Worm (Caenorhabditis elegans): ENCODE measurements around the gene D2045.9.

The D2045.9 gene

ce11 chrIII:10505182-10505581 lies 30.1 kb downstream of the D2045.9 start, which contains the start of the genes taf-11.3 and urm-1 (continued):
- TF ChIP-seq T20F7.1 (GFP tag; optimal IDR thresholded peaks at IDR 0.05) (no peak), zfp-2 (tag; optimal IDR thresholded peaks at IDR 0.05) (no peak), gei-8 (GFP tag; optimal IDR thresholded peaks at IDR 0.05) (no peak), lin-29 (GFP tag; IDR thresholded peaks at IDR 0.05) (no peak), egl-43 (GFP tag; IDR thresholded peaks at IDR 0.05) (no peak), aly-2 (tag; optimal IDR thresholded peaks at IDR 0.05) (no peak), Y75B8A.6 (GFP tag; IDR thresholded peaks at IDR 0.05) (no peak), nhr-77 (tag; optimal IDR thresholded peaks at IDR 0.05) (peak; percentile 70), hlh-11 (tag; optimal IDR thresholded peaks at IDR 0.05) (peak; percentile 38), ceh-28 (tag; optimal IDR thresholded peaks at IDR 0.05) (no peak), nhr-6 (tag; optimal IDR thresholded peaks at IDR 0.05) (no peak), hif-1 (tag; optimal IDR thresholded peaks at IDR 0.05) (peak in 1 of 2 experiments; percentile 24), F49E8.2 (tag; optimal IDR thresholded peaks at IDR 0.05; ENCODE audit: borderline replicate concordance) (no peak), ceh-32 (tag; optimal IDR thresholded peaks at IDR 0.05; ENCODE audit: poor library complexity) (no peak), sdz-12 (GFP tag; optimal IDR thresholded peaks at IDR 0.05) (no peak), aha-1 (tag) (peak; percentile 50), dmd-9 (GFP tag; IDR thresholded peaks at IDR 0.05) (no peak), pqm-1 (tag; optimal IDR thresholded peaks at IDR 0.05) (no peak), nhr-76 (tag; optimal IDR thresholded peaks at IDR 0.05) (no peak)

ce11 chrIII:10505943-10506698 lies 31.1 kb downstream of the D2045.9 start:
- TF ChIP-seq F49E8.2 (tag; optimal IDR thresholded peaks at IDR 0.05; ENCODE audit: borderline replicate concordance) (peak; percentile 54), daf-19 (GFP tag; conservative IDR thresholded peaks at IDR 0.05) (0 out of 2 replicates have a peak, but pooled peaks have one; percentile 7), arid-1 (GFP tag; conservative IDR thresholded peaks at IDR 0.05) (0 out of 2 replicates have a peak, but pooled peaks have one; percentile 28), mes-2 (tag; optimal IDR thresholded peaks at IDR 0.05; ENCODE audit: poor library complexity, severe bottlenecking) (peak; percentile 13), dmd-6 (GFP tag; IDR thresholded peaks at IDR 0.05) (no peak), lin-38 (GFP tag; IDR thresholded peaks at IDR 0.05) (peak; percentile 79), egl-43 (GFP tag; IDR thresholded peaks at IDR 0.05) (peak; percentile 20; the same call in 1 of the 2 replicates), gei-8 (GFP tag; optimal IDR thresholded peaks at IDR 0.05) (peak; percentile 26), duxl-1 (tag; optimal IDR thresholded peaks at IDR 0.05; ENCODE audit: poor library complexity) (no peak), Y5F2A.4 (GFP tag; optimal IDR thresholded peaks at IDR 0.05) (peak; percentile 1), daf-16 (GFP tag; optimal IDR thresholded peaks at IDR 0.05) (no peak), daf-16 (tag; optimal IDR thresholded peaks at IDR 0.05) (no peak), set-16 (GFP tag; IDR thresholded peaks at IDR 0.05) (peak; percentile 33; the same call in 1 of the 2 replicates), ama-1 (optimal IDR thresholded peaks at IDR 0.05) (peak; percentile 56), snpc-1.2 (GFP tag; IDR thresholded peaks at IDR 0.05) (peak; percentile 57), ctbp-1 (GFP tag; IDR thresholded peaks at IDR 0.05) (0 out of 2 replicates have a peak, but pooled peaks have one; percentile 28), unc-130 (GFP tag; optimal IDR thresholded peaks at IDR 0.05) (peak; percentile 83)

DNA sequence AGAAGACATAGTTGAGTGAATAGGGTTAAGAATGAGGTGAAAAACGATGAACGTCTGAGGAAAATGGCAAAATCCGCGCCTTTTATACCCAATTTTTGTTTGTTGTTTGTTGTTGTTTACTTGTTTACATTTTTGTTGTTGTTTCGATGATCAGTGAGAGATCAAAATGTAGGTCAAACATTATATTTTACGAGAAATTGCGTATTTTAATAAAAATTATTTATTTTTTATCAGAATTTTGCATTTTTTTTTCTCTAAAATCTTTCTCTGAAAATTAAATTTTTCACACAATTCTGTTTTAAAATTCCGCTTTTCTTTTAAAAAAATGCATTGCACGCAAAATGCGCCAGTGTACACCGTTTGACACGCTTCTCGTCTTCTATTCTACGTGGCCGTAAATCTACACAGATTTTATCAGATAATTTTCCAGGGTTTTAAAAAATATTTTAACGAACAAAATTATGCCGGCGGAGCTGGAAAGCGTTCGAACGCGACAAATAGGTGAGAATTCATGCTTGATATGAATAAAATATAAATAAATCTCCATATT lies 31.7 kb downstream of the D2045.9 start, which contains the start of the genes sip-1 and sly-1:
sip-1 (minus strand) TSS at position 103 of the 550 bp plus-strand sequence.
sly-1 (plus strand) TSS at position 360 of the 550 bp plus-strand sequence.
- no peak for TF ChIP-seq dmd-8 (GFP tag; IDR thresholded peaks at IDR 0.05)
- no peak for TF ChIP-seq madf-9 (GFP tag; conservative IDR thresholded peaks at IDR 0.05)
- TF ChIP-seq dmd-6 (GFP tag; IDR thresholded peaks at IDR 0.05), result peak; percentile 27; the same call in 1 of the 2 replicates
- no peak for TF ChIP-seq lir-3 (tag; optimal IDR thresholded peaks at IDR 0.05)
- TF ChIP-seq daf-12 (tag; optimal IDR thresholded peaks at IDR 0.05), result no peak
- no peak for TF ChIP-seq nhr-76 (tag; optimal IDR thresholded peaks at IDR 0.05)
- no peak for TF ChIP-seq mdt-29 (GFP tag; IDR thresholded peaks at IDR 0.05)
- no peak for TF ChIP-seq gei-8 (GFP tag; optimal IDR thresholded peaks at IDR 0.05)
- TF ChIP-seq nhr-102 (tag; optimal IDR thresholded peaks at IDR 0.05), result peak; percentile 70
- no peak for TF ChIP-seq T26A8.4 (GFP tag; IDR thresholded peaks at IDR 0.05)
- no peak for TF ChIP-seq F26F4.8 (GFP tag; conservative IDR thresholded peaks at IDR 0.05)
- TF ChIP-seq nhr-48 (tag; optimal IDR thresholded peaks at IDR 0.05), result no peak
- no peak for TF ChIP-seq D1046.2 (GFP tag; IDR thresholded peaks at IDR 0.05)
- TF ChIP-seq daf-16 (GFP tag; optimal IDR thresholded peaks at IDR 0.05), result no peak
- TF ChIP-seq daf-16 (tag; optimal IDR thresholded peaks at IDR 0.05), result peak; percentile 47
- peak; percentile 75 for TF ChIP-seq rbr-2 (tag; optimal IDR thresholded peaks at IDR 0.05)
- no peak for TF ChIP-seq ceh-62 (tag; optimal IDR thresholded peaks at IDR 0.05)
- TF ChIP-seq php-3 (GFP tag; IDR thresholded peaks at IDR 0.05), result no peak
- no peak for TF ChIP-seq ZK337.2 (GFP tag; IDR thresholded peaks at IDR 0.05)

All from whole organism, L4 larva.